Fruit fly (Drosophila melanogaster) whole organism, prepupa: ENCODE data around the gene CG14324.

Source experiments
- CG11902 ChIP-seq: fragments of 200-800 bp; sonication (Bioruptor generic); optimal IDR thresholded peaks from 3 replicates; lab custom pipeline; 2016; ENCODE audit warnings: missing biosample characterization, missing genetic modification characterization
- CG15336 ChIP-seq: fragments of 200-800 bp; sonication (Bioruptor generic); IDR thresholded peaks from 2 replicates; pipeline ENCODE4 v1.3.6; 2022; ENCODE audit warnings: missing biosample characterization, missing genetic modification characterization
- CG6163 ChIP-seq: fragments of 200-800 bp; sonication (Bioruptor generic); IDR thresholded peaks from 3 replicates; pipeline ENCODE4 v1.3.6; 2022; ENCODE audit warnings: missing biosample characterization, missing genetic modification characterization
- CG6854 ChIP-seq: fragments of 200-800 bp; sonication (Bioruptor generic); optimal IDR thresholded peaks from 2 replicates; lab custom pipeline; 2017; ENCODE audit warnings: missing biosample characterization, mild to moderate bottlenecking, missing genetic modification characterization
- Eip78C ChIP-seq: fragments of 200-800 bp; sonication (Bioruptor generic); peaks from one replicate; lab custom pipeline; 2016; ENCODE audit warnings: missing biosample characterization, missing genetic modification characterization
- Eip93F ChIP-seq: fragments of 200-800 bp; sonication (Bioruptor generic); optimal IDR thresholded peaks from 2 replicates; lab custom pipeline; 2016; ENCODE audit warnings: missing biosample characterization, mild to moderate bottlenecking, missing genetic modification characterization
- Met ChIP-seq: fragments of 200-800 bp; sonication (Bioruptor generic); optimal IDR thresholded peaks from 3 replicates; lab custom pipeline; 2016; ENCODE audit warnings: missing biosample characterization, missing genetic modification characterization
- OdsH ChIP-seq: fragments of 200-800 bp; sonication (Bioruptor generic); optimal IDR thresholded peaks from 3 replicates; lab custom pipeline; 2016; ENCODE audit warnings: missing biosample characterization, missing genetic modification characterization
- Smox ChIP-seq: fragments of 200-800 bp; sonication (Bioruptor generic); optimal IDR thresholded peaks from 3 replicates; lab custom pipeline; 2016; ENCODE audit warnings: missing biosample characterization, missing genetic modification characterization
- achi ChIP-seq: fragments of 200-800 bp; sonication (Bioruptor generic); optimal IDR thresholded peaks from 3 replicates; lab custom pipeline; 2016; ENCODE audit warnings: missing biosample characterization, missing genetic modification characterization
- acj6 ChIP-seq: fragments of 200-800 bp; sonication (Bioruptor generic); optimal IDR thresholded peaks from 3 replicates; lab custom pipeline; 2016; ENCODE audit warnings: missing biosample characterization, missing genetic modification characterization
- dsx ChIP-seq: fragments of 200-800 bp; optimal IDR thresholded peaks from 3 replicates; lab custom pipeline; 2019; ENCODE audit warnings: missing biosample characterization, mild to moderate bottlenecking, missing genetic modification characterization, moderate library complexity; ENCODE audit not compliant: poor library complexity, severe bottlenecking
- fkh ChIP-seq: fragments of 200-800 bp; sonication (Bioruptor generic); optimal IDR thresholded peaks from 3 replicates; lab custom pipeline; 2017; ENCODE audit warnings: missing biosample characterization, mild to moderate bottlenecking, missing genetic modification characterization, moderate library complexity

DNA sequence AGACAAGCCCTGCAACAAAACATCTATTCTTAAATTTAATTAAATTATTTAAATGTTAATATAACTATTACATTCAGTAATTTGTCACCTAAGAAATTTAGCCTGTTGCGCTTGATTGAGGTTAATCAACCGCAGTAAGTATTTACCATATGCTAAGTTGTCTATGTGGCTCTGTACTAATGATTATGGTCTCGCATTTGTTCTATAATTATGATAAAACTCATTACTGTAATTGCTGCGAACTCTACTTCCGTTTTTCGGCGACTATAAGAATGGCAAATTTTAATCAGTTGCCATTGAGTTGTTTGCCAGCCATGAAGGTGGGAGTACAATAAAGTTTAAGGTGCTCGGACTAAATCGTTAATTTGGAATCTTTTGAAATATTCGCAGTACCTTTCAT lies 6.0 kb downstream of the CG14324 start, which contains the start of gene CG34281:
- TF ChIP-seq Eip78C (no peak), Eip93F (GFP tag; lab: Kevin White, UChicago) (no peak), OdsH (GFP tag; lab: Kevin White, UChicago) (no peak), CG11902 (no peak), acj6 (GFP tag; lab: Kevin White, UChicago) (no peak), Smox (no peak), Met (GFP tag; lab: Kevin White, UChicago) (no peak), achi (no peak), CG6163 (GFP tag; lab: Robert Waterston, UW) (no peak), fkh (GFP tag; lab: Kevin White, UChicago) (no peak), CG15336 (no peak), CG6854 (no peak), dsx (GFP tag; lab: Kevin White, UChicago) (no peak)
